Worm (Caenorhabditis elegans) whole organism, late embryonic: ENCODE results near the gene srj-13.

Source experiments
- K09A11.1 ChIP-seq: sonication (generic microtip); optimal IDR thresholded peaks from 2 replicates; lab custom pipeline; 2017; ENCODE audit warnings: antibody characterized with exemption, mild to moderate bottlenecking, missing genetic modification characterization, missing compliant biosample characterization; ENCODE audit not compliant: insufficient read depth
- ceh-22 ChIP-seq: sonication (generic microtip); optimal IDR thresholded peaks from 2 replicates; lab custom pipeline; 2017; ENCODE audit warnings: missing biosample characterization, missing genetic modification characterization
- che-1 ChIP-seq: sonication (generic microtip); optimal IDR thresholded peaks from 2 replicates; lab custom pipeline; 2016; ENCODE audit warnings: mild to moderate bottlenecking, missing genetic modification characterization, missing compliant biosample characterization
- elt-4 ChIP-seq: sonication (generic microtip); optimal IDR thresholded peaks from 2 replicates; lab custom pipeline; 2016; ENCODE audit warnings: missing genetic modification characterization, missing compliant biosample characterization
- eyg-1 ChIP-seq: sonication (generic microtip); optimal IDR thresholded peaks from 2 replicates; lab custom pipeline; 2016; ENCODE audit warnings: missing genotype, missing genetic modification characterization, missing compliant biosample characterization
- fax-1 ChIP-seq: sonication (generic microtip); optimal IDR thresholded peaks from 2 replicates; lab custom pipeline; 2016; ENCODE audit warnings: missing genotype, missing genetic modification characterization, missing compliant biosample characterization
- hlh-30 ChIP-seq: sonication (generic microtip); optimal IDR thresholded peaks from 2 replicates; lab custom pipeline; 2017; ENCODE audit warnings: antibody characterized with exemption, missing genetic modification characterization, missing compliant biosample characterization; ENCODE audit not compliant: insufficient read depth
- lin-11 ChIP-seq: fragments of 200-800 bp; sonication (Bioruptor generic); optimal IDR thresholded peaks from 2 replicates; lab custom pipeline; 2018; ENCODE audit warnings: mild to moderate bottlenecking, missing genetic modification characterization, missing compliant biosample characterization
- nhr-11 ChIP-seq: fragments of 150-350 bp; optimal IDR thresholded peaks from 2 replicates; lab custom pipeline; 2014; ENCODE audit warnings: missing biosample characterization, missing genetic modification characterization
- unc-55 ChIP-seq: sonication (generic microtip); optimal IDR thresholded peaks from 2 replicates; lab custom pipeline; 2017; ENCODE audit warnings: missing biosample characterization, missing genetic modification reagents, missing genetic modification characterization

ce11 chrV:7379384-7379783 is 23.1 kb upstream of the srj-13 start, which contains the start of gene srsx-24:
- TF ChIP-seq unc-55 (GFP tag; lab: Kevin White, UChicago) = no peak
- no peak for TF ChIP-seq nhr-11
- TF ChIP-seq ceh-22 = no peak
- no peak for TF ChIP-seq eyg-1 (tag; lab: Kevin White, UChicago)
- no peak for TF ChIP-seq hlh-30 (tag; lab: Kevin White, UChicago)
- TF ChIP-seq fax-1 = no peak
- no peak for TF ChIP-seq elt-4 (tag; lab: Kevin White, UChicago)
- TF ChIP-seq lin-11 (tag; lab: Kevin White, UChicago) = no peak
- TF ChIP-seq che-1 (tag; lab: Kevin White, UChicago) = no peak
- TF ChIP-seq K09A11.1 (tag; lab: Kevin White, UChicago) = no peak
